Fruit fly (Drosophila melanogaster) whole organism, embryonic: ENCODE data around the gene mRpL13.

Experiments
- ATbp ChIP-seq: fragments of 200-800 bp; sonication (Bioruptor generic); optimal IDR thresholded peaks from 2 replicates; lab custom pipeline; 2017; ENCODE audit warnings: missing biosample characterization, mild to moderate bottlenecking, missing genetic modification characterization, missing genetic modification reagents
- Antp ChIP-seq: fragments of 200-800 bp; sonication (Bioruptor generic); optimal IDR thresholded peaks from 3 replicates; lab custom pipeline; 2016; ENCODE audit warnings: missing biosample characterization, missing genetic modification characterization
- CG10565 ChIP-seq: fragments of 200-800 bp; sonication (Bioruptor generic); optimal IDR thresholded peaks from 3 replicates; lab custom pipeline; 2016; ENCODE audit warnings: missing biosample characterization, mild to moderate bottlenecking, missing genetic modification characterization
- CG11560 ChIP-seq: fragments of 200-800 bp; sonication (Bioruptor generic); IDR thresholded peaks from 3 replicates; pipeline ENCODE4 v1.3.6; 2022; ENCODE audit warnings: missing biosample characterization, missing genetic modification characterization
- CG13296 ChIP-seq: fragments of 200-800 bp; sonication (Bioruptor generic); optimal IDR thresholded peaks from 3 replicates; lab custom pipeline; 2018; ENCODE audit warnings: missing biosample characterization, mild to moderate bottlenecking, missing genetic modification characterization
- CG13775 ChIP-seq: fragments of 200-800 bp; sonication (Bioruptor generic); optimal IDR thresholded peaks from 3 replicates; lab custom pipeline; 2017; ENCODE audit warnings: missing biosample characterization, mild to moderate bottlenecking, missing genetic modification characterization
- CG14667 ChIP-seq: fragments of 200-800 bp; sonication (Bioruptor generic); IDR thresholded peaks from 2 replicates; pipeline ENCODE4 v1.3.6; 2022; ENCODE audit warnings: missing biosample characterization, missing genetic modification characterization
- CG14710 ChIP-seq: fragments of 200-800 bp; sonication (Bioruptor generic); optimal IDR thresholded peaks from 3 replicates; lab custom pipeline; 2019; ENCODE audit warnings: missing biosample characterization, mild to moderate bottlenecking, missing genetic modification characterization, moderate library complexity
- CG1603 ChIP-seq: fragments of 200-800 bp; sonication (Bioruptor generic); optimal IDR thresholded peaks from 2 replicates; lab custom pipeline; 2019; ENCODE audit warnings: missing biosample characterization, mild to moderate bottlenecking, missing genetic modification characterization, moderate library complexity
- CG17186 ChIP-seq: fragments of 200-800 bp; sonication (Bioruptor generic); optimal IDR thresholded peaks from 3 replicates; lab custom pipeline; 2017; ENCODE audit warnings: missing biosample characterization, missing genetic modification reagents, missing genetic modification characterization
- CG17359 ChIP-seq: fragments of 200-800 bp; sonication (Bioruptor generic); optimal IDR thresholded peaks from 3 replicates; lab custom pipeline; 2018; ENCODE audit warnings: missing biosample characterization, mild to moderate bottlenecking, missing genetic modification characterization, moderate library complexity
- CG17361 ChIP-seq: fragments of 200-800 bp; sonication (Bioruptor generic); IDR thresholded peaks from 3 replicates; pipeline ENCODE4 v1.3.6; 2022; ENCODE audit warnings: missing biosample characterization, missing genetic modification characterization
- CG18262 ChIP-seq: fragments of 200-800 bp; optimal IDR thresholded peaks from 3 replicates; lab custom pipeline; 2019; ENCODE audit warnings: missing biosample characterization, mild to moderate bottlenecking, missing genetic modification characterization, moderate library complexity
- CG30431 ChIP-seq: fragments of 200-800 bp; sonication (Bioruptor generic); optimal IDR thresholded peaks from 2 replicates; lab custom pipeline; 2017; ENCODE audit warnings: missing biosample characterization, missing genetic modification characterization
- CG3407 ChIP-seq: fragments of 200-800 bp; sonication (Bioruptor generic); optimal IDR thresholded peaks from 2 replicates; lab custom pipeline; 2018; ENCODE audit warnings: missing biosample characterization, mild to moderate bottlenecking, missing genetic modification characterization
- CG3847 ChIP-seq: fragments of 200-800 bp; sonication (Bioruptor generic); IDR thresholded peaks from 2 replicates; pipeline ENCODE4 v1.3.6; 2022; ENCODE audit warnings: missing biosample characterization, missing genetic modification characterization
- CG3995 ChIP-seq: fragments of 200-800 bp; sonication (Bioruptor generic); optimal IDR thresholded peaks from 3 replicates; lab custom pipeline; 2016; ENCODE audit warnings: missing biosample characterization, missing genetic modification characterization
- CG4404 ChIP-seq: fragments of 200-800 bp; sonication (Bioruptor generic); IDR thresholded peaks from 2 replicates; pipeline ENCODE4 v1.3.6; 2022; ENCODE audit warnings: missing biosample characterization, missing genetic modification characterization
- CG4730 ChIP-seq: fragments of 200-800 bp; sonication (Bioruptor generic); IDR thresholded peaks from 2 replicates; pipeline ENCODE4 v1.3.6; 2022; ENCODE audit warnings: missing biosample characterization, missing genetic modification characterization
- CG5180 ChIP-seq: fragments of 200-800 bp; sonication (Bioruptor generic); optimal IDR thresholded peaks from 3 replicates; lab custom pipeline; 2017; ENCODE audit warnings: missing biosample characterization, missing genetic modification characterization, mild to moderate bottlenecking, moderate library complexity, missing genetic modification reagents
- CG8388 ChIP-seq: fragments of 200-800 bp; sonication (Bioruptor generic); optimal IDR thresholded peaks from 2 replicates; lab custom pipeline; 2019; ENCODE audit warnings: missing biosample characterization, mild to moderate bottlenecking, missing genetic modification characterization, moderate library complexity
- CG8478 ChIP-seq: fragments of >200 bp; optimal IDR thresholded peaks from 2 replicates; lab custom pipeline; 2018
- CG9727 ChIP-seq: fragments of 200-800 bp; sonication (Bioruptor generic); optimal IDR thresholded peaks from 3 replicates; lab custom pipeline; 2017; ENCODE audit warnings: missing biosample characterization, mild to moderate bottlenecking, missing genetic modification characterization
- CG9932 ChIP-seq: fragments of 200-800 bp; sonication (Bioruptor generic); IDR thresholded peaks from 2 replicates; pipeline ENCODE4 v1.3.6; 2022; ENCODE audit warnings: missing biosample characterization, missing genetic modification characterization
- CoRest ChIP-seq: fragments of 200-800 bp; sonication (Bioruptor generic); optimal IDR thresholded peaks from 3 replicates; lab custom pipeline; 2018; ENCODE audit warnings: missing biosample characterization, mild to moderate bottlenecking, missing genetic modification characterization, moderate library complexity
- Dp ChIP-seq: fragments of 200-800 bp; sonication (Bioruptor generic); optimal IDR thresholded peaks from 2 replicates; lab custom pipeline; 2018; ENCODE audit warnings: missing biosample characterization, mild to moderate bottlenecking, missing genetic modification characterization, moderate library complexity
- Hsf ChIP-seq: fragments of 200-800 bp; sonication (Bioruptor generic); optimal IDR thresholded peaks from 3 replicates; lab custom pipeline; 2016; ENCODE audit warnings: missing biosample characterization, missing genetic modification characterization
- Jarid2 ChIP-seq: fragments of 200-800 bp; sonication (Bioruptor generic); optimal IDR thresholded peaks from 3 replicates; lab custom pipeline; 2017; ENCODE audit warnings: mild to moderate bottlenecking, missing biosample characterization, missing genetic modification reagents, missing genetic modification characterization
- MBD-R2 ChIP-seq: fragments of 200-800 bp; sonication (Bioruptor generic); IDR thresholded peaks from 2 replicates; pipeline ENCODE4 v1.3.6; 2022; ENCODE audit warnings: missing biosample characterization, missing genetic modification characterization
- Max ChIP-seq: fragments of 200-800 bp; sonication (Bioruptor generic); optimal IDR thresholded peaks from 2 replicates; lab custom pipeline; 2016; ENCODE audit warnings: missing biosample characterization, mild to moderate bottlenecking, missing genetic modification characterization
- Mes4 ChIP-seq: fragments of 200-800 bp; sonication (Bioruptor generic); optimal IDR thresholded peaks from 2 replicates; lab custom pipeline; 2016; ENCODE audit warnings: missing biosample characterization, missing genetic modification characterization
- Sry-δ ChIP-seq: fragments of 200-800 bp; sonication (Bioruptor generic); optimal IDR thresholded peaks from 2 replicates; lab custom pipeline; 2016; ENCODE audit warnings: missing biosample characterization, missing genetic modification characterization
- TFAM ChIP-seq: fragments of 200-800 bp; sonication (Bioruptor generic); optimal IDR thresholded peaks from 2 replicates; lab custom pipeline; 2017; ENCODE audit warnings: missing biosample characterization, missing genetic modification characterization, inconsistent platforms
- Xbp1 ChIP-seq: fragments of 200-800 bp; sonication (Bioruptor generic); optimal IDR thresholded peaks from 3 replicates; lab custom pipeline; 2016; ENCODE audit warnings: missing biosample characterization, mild to moderate bottlenecking, missing genetic modification characterization
- Xrp1 ChIP-seq: fragments of 200-800 bp; sonication (Bioruptor generic); IDR thresholded peaks from 2 replicates; pipeline ENCODE4 v1.3.6; 2022; ENCODE audit warnings: missing biosample characterization, missing genetic modification characterization
- ase ChIP-seq: fragments of 200-800 bp; sonication (Bioruptor generic); IDR thresholded peaks from 3 replicates; pipeline ENCODE4 v1.3.6; 2022; ENCODE audit warnings: missing biosample characterization, missing genetic modification characterization
- ato ChIP-seq: fragments of 200-800 bp; sonication (Bioruptor generic); IDR thresholded peaks from 2 replicates; pipeline ENCODE4 v1.3.6; 2022; ENCODE audit warnings: missing biosample characterization, missing genetic modification characterization; ENCODE audit not compliant: partially characterized antibody
- cato ChIP-seq: fragments of 200-800 bp; sonication (Bioruptor generic); optimal IDR thresholded peaks from 2 replicates; lab custom pipeline; 2016; ENCODE audit warnings: missing biosample characterization, missing genetic modification characterization, borderline replicate concordance
- cwo ChIP-seq: fragments of 200-800 bp; sonication (Bioruptor generic); optimal IDR thresholded peaks from 3 replicates; lab custom pipeline; 2017; ENCODE audit warnings: missing biosample characterization, missing genetic modification characterization, mild to moderate bottlenecking, moderate library complexity, missing genetic modification reagents
- disco-r ChIP-seq: fragments of 200-800 bp; sonication (Bioruptor generic); optimal IDR thresholded peaks from 2 replicates; lab custom pipeline; 2016; ENCODE audit warnings: missing biosample characterization, missing genetic modification characterization
- eyg ChIP-seq: fragments of 200-800 bp; sonication (Bioruptor generic); optimal IDR thresholded peaks from 3 replicates; lab custom pipeline; 2016; ENCODE audit warnings: missing biosample characterization, missing genetic modification characterization
- inv ChIP-seq: fragments of 200-800 bp; sonication (Bioruptor generic); IDR thresholded peaks from 2 replicates; pipeline ENCODE4 v1.3.6; 2022; ENCODE audit warnings: missing biosample characterization, missing genetic modification characterization; ENCODE audit not compliant: partially characterized antibody
- knrl ChIP-seq: fragments of 200-800 bp; sonication (Bioruptor generic); IDR thresholded peaks from 3 replicates; pipeline ENCODE4 v1.3.6; 2022; ENCODE audit warnings: missing biosample characterization, missing genetic modification characterization; ENCODE audit not compliant: partially characterized antibody
- lmd ChIP-seq: fragments of 200-800 bp; sonication (Bioruptor generic); IDR thresholded peaks from 2 replicates; pipeline ENCODE4 v1.3.6; 2022; ENCODE audit warnings: missing biosample characterization, missing genetic modification characterization
- lola ChIP-seq, 3 experiments: fragments of >200 bp in 2 of 3; fragments of 200-800 bp in 1 of 3; sonication (Bioruptor generic) in 1 of 3; optimal IDR thresholded peaks; 2 replicates each; lab custom pipeline; 2017 to 2019; ENCODE audit warnings: missing biosample characterization in 3 of 3, missing genetic modification characterization in 3 of 3, mild to moderate bottlenecking in 1 of 3, moderate library complexity in 1 of 3
- mirr ChIP-seq: fragments of 200-800 bp; sonication (Bioruptor generic); optimal IDR thresholded peaks from 3 replicates; lab custom pipeline; 2018; ENCODE audit warnings: missing biosample characterization, mild to moderate bottlenecking, missing genetic modification characterization
- ranshi ChIP-seq: fragments of 200-800 bp; sonication (Bioruptor generic); IDR thresholded peaks from 2 replicates; pipeline ENCODE4 v1.3.6; 2022; ENCODE audit warnings: missing biosample characterization, missing genetic modification characterization
- salm ChIP-seq: fragments of 200-800 bp; sonication (Bioruptor generic); optimal IDR thresholded peaks from 2 replicates; lab custom pipeline; 2018; ENCODE audit warnings: missing biosample characterization, mild to moderate bottlenecking, missing genetic modification characterization
- sim ChIP-seq: fragments of 200-800 bp; sonication (Bioruptor generic); IDR thresholded peaks from 2 replicates; pipeline ENCODE4 v1.3.6; 2022; ENCODE audit warnings: missing biosample characterization, missing genetic modification characterization
- toy ChIP-seq: fragments of 200-800 bp; sonication (Bioruptor generic); IDR thresholded peaks from 2 replicates; pipeline ENCODE4 v1.3.6; 2022; ENCODE audit warnings: missing biosample characterization, missing genetic modification characterization
- zfh1 ChIP-seq: fragments of 200-800 bp; sonication (Bioruptor generic); IDR thresholded peaks from 3 replicates; pipeline ENCODE4 v1.3.6; 2022; ENCODE audit warnings: missing biosample characterization, missing genetic modification characterization

Gene mRpL13

dm6 chr2L:18899862-18900261 lies 40.8 kb upstream of the mRpL13 start (continued):
- TF ChIP-seq ATbp (GFP tag; lab: Kevin White, UChicago): peak; percentile 37
- TF ChIP-seq Jarid2 (GFP tag; lab: Kevin White, UChicago): peak; percentile 3
- peak; percentile 25 for TF ChIP-seq Antp (GFP tag; lab: Kevin White, UChicago)
- TF ChIP-seq knrl (GFP tag; lab: Robert Waterston, UW): no peak
- peak; percentile 13 for TF ChIP-seq Hsf (GFP tag; lab: Kevin White, UChicago)
- TF ChIP-seq CG3847 (GFP tag; lab: Robert Waterston, UW): no peak
- no peak for TF ChIP-seq CG13775
- no peak for TF ChIP-seq TFAM (GFP tag; lab: Kevin White, UChicago)
- TF ChIP-seq CG4404: peak; percentile 62; the same call in 1 of the 2 replicates
- no peak for TF ChIP-seq CG8478 (lab: Kevin White, UChicago)
- TF ChIP-seq CG17186 (GFP tag; lab: Kevin White, UChicago): no peak
- peak; percentile 41 for TF ChIP-seq cato
- no peak for TF ChIP-seq ato (GFP tag; lab: Robert Waterston, UW)
- TF ChIP-seq toy: no peak
- no peak for TF ChIP-seq CG3995 (GFP tag; lab: Kevin White, UChicago)
- TF ChIP-seq CG17359: peak; percentile 71
- TF ChIP-seq Mes4 (GFP tag; lab: Kevin White, UChicago): peak; percentile 28
- peak; percentile 41; the same call in 1 of the 2 replicates for TF ChIP-seq CG14667 (GFP tag; lab: Robert Waterston, UW)
- no peak for TF ChIP-seq Sry-δ (GFP tag; lab: Kevin White, UChicago)
- TF ChIP-seq cwo: no peak
- TF ChIP-seq CG4730 (GFP tag; lab: Robert Waterston, UW): no peak
- TF ChIP-seq CG30431 (GFP tag; lab: Kevin White, UChicago): peak; percentile 62
- TF ChIP-seq Max (GFP tag; lab: Kevin White, UChicago): no peak
- TF ChIP-seq CG1603: peak; percentile 62
- no peak for TF ChIP-seq CG9932 (GFP tag; lab: Robert Waterston, UW)
- no peak for TF ChIP-seq sim (GFP tag; lab: Robert Waterston, UW)
- TF ChIP-seq salm (tag; lab: Kevin White, UChicago): no peak
- TF ChIP-seq CG13296 (GFP tag; lab: Kevin White, UChicago): no peak
- TF ChIP-seq lmd (GFP tag; lab: Robert Waterston, UW): peak; percentile 57
- peak; percentile 13 for TF ChIP-seq CG9727 (GFP tag; lab: Kevin White, UChicago)
- TF ChIP-seq CoRest (tag; lab: Kevin White, UChicago): peak; percentile 43
- TF ChIP-seq ase (GFP tag; lab: Robert Waterston, UW): no peak
- peak; percentile 83 for TF ChIP-seq CG18262
- no peak for TF ChIP-seq disco-r
- no peak for TF ChIP-seq CG10565
- peak; percentile 61; the same call in 2 of the 3 replicates for TF ChIP-seq zfh1 (GFP tag; lab: Robert Waterston, UW)
- TF ChIP-seq inv (GFP tag; lab: Robert Waterston, UW): no peak
- peak; percentile 58 for TF ChIP-seq CG14710 (tag; lab: Kevin White, UChicago)
- TF ChIP-seq lola (GFP tag; optimal IDR thresholded peaks at IDR 0.05; lab: Kevin White, UChicago): peak in 1 of 3 experiments; percentile 70
- TF ChIP-seq CG8388 (GFP tag; lab: Kevin White, UChicago): peak; percentile 44
- peak; percentile 40 for TF ChIP-seq CG17361 (GFP tag; lab: Robert Waterston, UW)
- peak; percentile 56 for TF ChIP-seq Xbp1 (GFP tag; lab: Kevin White, UChicago)
- no peak for TF ChIP-seq Dp (GFP tag; lab: Kevin White, UChicago)
- no peak for TF ChIP-seq CG5180 (GFP tag; lab: Kevin White, UChicago)
- TF ChIP-seq eyg: no peak
- TF ChIP-seq mirr (GFP tag; lab: Kevin White, UChicago): no peak
- peak; percentile 83 for TF ChIP-seq Xrp1 (GFP tag; lab: Robert Waterston, UW)
- TF ChIP-seq MBD-R2 (GFP tag; lab: Robert Waterston, UW): no peak
- peak; percentile 18; the same call in 1 of the 3 replicates for TF ChIP-seq CG11560 (tag; lab: Robert Waterston, UW)
- peak; percentile 23 for TF ChIP-seq CG3407
- peak; percentile 36; the same call in 1 of the 2 replicates for TF ChIP-seq ranshi (GFP tag; lab: Robert Waterston, UW)
